In genomic region chrIII:5108746-5109145, ce11 we compare ENCODE assay signal across 2 worm cellular contexts.
A peak's percentile ranks its signal among the peaks of the same experiment; 100 is the strongest.
TF ChIP-seq lines count a peak whose summit lies in the region.

No protein-coding gene starts in this region.

TF ChIP-seq in whole organism, L1 larva, 84 proteins besides CTCF, POLR2A, EP300 and RAD21 (continued from another document):
- no peak for TF ChIP-seq aha-1 (tag; optimal IDR thresholded peaks at IDR 0.05; lab: Kevin White, UChicago)
- TF ChIP-seq F16B12.6 (tag; optimal IDR thresholded peaks at IDR 0.05; lab: Kevin White, UChicago), result peak; percentile 9
- TF ChIP-seq lin-35 (GFP tag; optimal IDR thresholded peaks at IDR 0.05; lab: Kevin White, UChicago), result peak; percentile 65 to 66
- peak; percentile 59 for TF ChIP-seq ceh-90 (tag; optimal IDR thresholded peaks at IDR 0.05; lab: Kevin White, UChicago)
- TF ChIP-seq xbp-1 (tag; optimal IDR thresholded peaks at IDR 0.05; lab: Kevin White, UChicago), result peak; percentile 43
- TF ChIP-seq lir-3 (tag; optimal IDR thresholded peaks at IDR 0.05; lab: Kevin White, UChicago; ENCODE audit: poor library complexity), result peak; percentile 85
- TF ChIP-seq lin-13 (GFP tag; optimal IDR thresholded peaks at IDR 0.05; lab: Kevin White, UChicago), result peak; percentile 13
- TF ChIP-seq ceh-82 (tag; optimal IDR thresholded peaks at IDR 0.05; lab: Kevin White, UChicago), result peak; percentile 29 to 77 (median 46)
- no peak for TF ChIP-seq jun-1 (tag; optimal IDR thresholded peaks at IDR 0.05; lab: Kevin White, UChicago)
- TF ChIP-seq nhr-71 (tag; optimal IDR thresholded peaks at IDR 0.05; lab: Kevin White, UChicago), result peak; percentile 86
- peak; percentile 36 for TF ChIP-seq sox-4 (tag; optimal IDR thresholded peaks at IDR 0.05; lab: Kevin White, UChicago)
- peak in 1 of 2 experiments; percentile 1 for TF ChIP-seq ztf-11 (tag; optimal IDR thresholded peaks at IDR 0.05; lab: Kevin White, UChicago)
- no peak for TF ChIP-seq C34B4.2 (tag; optimal IDR thresholded peaks at IDR 0.05; lab: Kevin White, UChicago)
- no peak for TF ChIP-seq alr-1 (tag; optimal IDR thresholded peaks at IDR 0.05; lab: Kevin White, UChicago; ENCODE audit: borderline replicate concordance)
- peak; percentile 46 for TF ChIP-seq lin-15B (tag; optimal IDR thresholded peaks at IDR 0.05; lab: Kevin White, UChicago)
- no peak for TF ChIP-seq ces-1 (GFP tag; optimal IDR thresholded peaks at IDR 0.05; lab: Kevin White, UChicago)
- TF ChIP-seq lin-14 (GFP tag; optimal IDR thresholded peaks at IDR 0.05; lab: Kevin White, UChicago), result peak; percentile 90
- peak; percentile 43 for TF ChIP-seq snpc-4 (tag; optimal IDR thresholded peaks at IDR 0.05; lab: Kevin White, UChicago)
- TF ChIP-seq rnt-1 (tag; optimal IDR thresholded peaks at IDR 0.05; lab: Kevin White, UChicago), result peak; percentile 95
- no peak for TF ChIP-seq sptf-1 (tag; optimal IDR thresholded peaks at IDR 0.05; lab: Kevin White, UChicago)
- TF ChIP-seq blmp-1 (tag; optimal IDR thresholded peaks at IDR 0.05; lab: Kevin White, UChicago), result peak; percentile 3
- TF ChIP-seq nhr-19 (GFP tag; conservative IDR thresholded peaks at IDR 0.05; lab: Robert Waterston, UW), result peak; percentile 63
- TF ChIP-seq pqm-1 (tag; optimal IDR thresholded peaks at IDR 0.05; lab: Kevin White, UChicago), result no peak
- TF ChIP-seq snu-23 (GFP tag; optimal IDR thresholded peaks at IDR 0.05; lab: Kevin White, UChicago), result peak; percentile 77
- no peak for TF ChIP-seq nhr-76 (tag; optimal IDR thresholded peaks at IDR 0.05; lab: Kevin White, UChicago)
- peak; percentile 73 for TF ChIP-seq mep-1 (tag; optimal IDR thresholded peaks at IDR 0.05; lab: Kevin White, UChicago)

TF ChIP-seq in whole organism, L3 larva, 47 proteins besides CTCF, POLR2A, EP300 and RAD21 (continued from another document):
- no peak for TF ChIP-seq eor-1 (tag; optimal IDR thresholded peaks at IDR 0.05; lab: Kevin White, UChicago)
- peak; percentile 50 for TF ChIP-seq ceh-28 (tag; optimal IDR thresholded peaks at IDR 0.05; lab: Kevin White, UChicago)
- no peak for TF ChIP-seq ama-1 (optimal IDR thresholded peaks at IDR 0.05; lab: Kevin White, UChicago)
- TF ChIP-seq unc-39 (tag; optimal IDR thresholded peaks at IDR 0.05; lab: Kevin White, UChicago), result no peak
- TF ChIP-seq nhr-25 (tag; optimal IDR thresholded peaks at IDR 0.05; lab: Kevin White, UChicago), result peak; percentile 65
- peak; percentile 77 for TF ChIP-seq nfya-1 (tag; optimal IDR thresholded peaks at IDR 0.05; lab: Kevin White, UChicago; ENCODE audit: insufficient read depth)
- TF ChIP-seq nhr-77 (tag; optimal IDR thresholded peaks at IDR 0.05; lab: Kevin White, UChicago), result no peak
- no peak for TF ChIP-seq ceh-82 (tag; optimal IDR thresholded peaks at IDR 0.05; lab: Kevin White, UChicago)
